Fruit fly (Drosophila melanogaster): ENCODE results near the gene Pdxk.

dm6 chr3L:9343963-9344362 is 16.2 kb upstream of the Pdxk start:
- TF ChIP-seq CG8478 (optimal IDR thresholded peaks at IDR 0.05) (no peak), CTCF (optimal IDR thresholded peaks at IDR 0.05) (no peak)
